Worm (Caenorhabditis elegans) whole organism, L4/young adult: Measurements from ENCODE around the gene clec-3.

Experiments
- W03F9.2 ChIP-seq: fragments of 150-350 bp; optimal IDR thresholded peaks from 2 replicates; lab custom pipeline; 2014; ENCODE audit warnings: missing biosample characterization, missing genetic modification characterization
- him-1 ChIP-seq: sonication (generic microtip); optimal IDR thresholded peaks from 2 replicates; lab custom pipeline; 2016; ENCODE audit warnings: missing genotype, missing genetic modification reagents, missing genetic modification characterization, missing compliant biosample characterization

DNA sequence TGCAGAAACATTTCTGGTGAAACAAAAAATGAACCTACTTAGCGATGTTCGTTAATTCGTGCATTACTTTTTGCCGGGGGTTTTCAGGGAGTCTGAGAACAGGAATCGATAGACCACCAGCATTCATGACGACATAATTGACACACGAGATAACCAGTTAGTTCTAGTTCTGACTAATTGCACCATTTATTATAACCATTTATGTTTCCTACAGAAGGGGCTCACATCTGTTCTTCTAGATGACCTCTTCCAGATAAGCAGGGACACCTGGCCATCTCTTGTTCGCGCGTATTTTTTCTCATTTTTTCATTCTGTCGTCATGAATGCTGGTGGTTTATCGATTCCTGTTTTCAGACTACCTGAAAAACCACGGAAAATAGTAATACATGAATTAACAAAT is 11.3 kb downstream of the clec-3 start, which contains the start of gene sdz-5:
- TF ChIP-seq W03F9.2 (tag; lab: Kevin White, UChicago), result no peak
- no peak for TF ChIP-seq him-1 (tag; lab: Kevin White, UChicago)
